Worm (Caenorhabditis elegans) whole organism, L2 larva: Measurements from ENCODE around the gene C28G1.6.

Source experiments
- F13H6.1 ChIP-seq: sonication (generic microtip); optimal IDR thresholded peaks from 2 replicates; lab custom pipeline; 2016; ENCODE audit warnings: missing genetic modification characterization, missing compliant biosample characterization
- alr-1 ChIP-seq: fragments of 150-350 bp; optimal IDR thresholded peaks from 2 replicates; lab custom pipeline; 2014; ENCODE audit warnings: missing biosample characterization, missing genetic modification characterization
- ama-1 ChIP-seq: fragments of 150-350 bp; optimal IDR thresholded peaks from 2 replicates; lab custom pipeline; 2018; ENCODE audit warnings: inconsistent platforms
- elt-1 ChIP-seq: fragments of 150-350 bp; optimal IDR thresholded peaks from 2 replicates; lab custom pipeline; 2014; ENCODE audit warnings: missing biosample characterization, missing genetic modification characterization
- lsy-2 ChIP-seq, 2 experiments: fragments of 150-350 bp in 1 of 2; sonication (generic microtip) in 1 of 2; optimal IDR thresholded peaks; 2 replicates each; lab custom pipeline; 2014 to 2017; ENCODE audit warnings: missing biosample characterization in 2 of 2, missing genetic modification characterization in 2 of 2
- ztf-1 ChIP-seq: fragments of 200-800 bp; sonication (Bioruptor generic); conservative IDR thresholded peaks from 2 replicates; pipeline ENCODE4 v1.3.6; 2022; ENCODE audit warnings: missing genetic modification characterization, missing compliant biosample characterization

DNA sequence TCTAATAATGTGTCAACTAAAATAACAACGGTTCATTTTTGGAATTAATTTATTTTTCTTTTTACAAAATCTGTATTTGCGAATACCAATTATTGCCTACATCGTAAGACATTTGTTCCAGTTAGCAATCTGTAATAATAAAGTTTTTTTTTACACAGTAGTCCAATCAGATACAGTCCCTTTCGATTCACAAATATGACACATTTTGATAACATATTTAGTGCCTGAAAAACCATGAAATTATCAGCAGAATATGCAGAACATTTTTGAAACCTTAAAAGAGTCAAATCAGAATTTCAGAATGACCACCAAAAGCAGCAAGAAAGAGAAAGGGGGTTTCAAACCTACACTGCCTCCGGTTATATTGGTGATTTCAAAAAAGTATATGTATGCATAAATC, 48.3 kb upstream of the C28G1.6 start, which contains the start of gene C06E2.2:
- TF ChIP-seq alr-1 (tag; lab: Kevin White, UChicago) (no peak), F13H6.1 (no peak), ztf-1 (no peak), elt-1 (tag; lab: Kevin White, UChicago) (no peak), ama-1 (no peak), lsy-2 (tag; optimal IDR thresholded peaks at IDR 0.05; lab: Kevin White, UChicago) (no peak)
